Fruit fly (Drosophila melanogaster) whole organism, pupa: ENCODE measurements around the gene alien.

Source experiments
- CG10348 ChIP-seq: fragments of 200-800 bp; sonication (Bioruptor generic); IDR thresholded peaks from 2 replicates; pipeline ENCODE4 v1.3.6; 2022; ENCODE audit warnings: missing biosample characterization, missing genetic modification characterization
- CG12605 ChIP-seq: fragments of 200-800 bp; sonication (Bioruptor generic); IDR thresholded peaks from 2 replicates; pipeline ENCODE4 v1.3.6; 2022; ENCODE audit warnings: missing biosample characterization, missing genetic modification characterization
- CG13204 ChIP-seq: fragments of 200-800 bp; sonication (Bioruptor generic); optimal IDR thresholded peaks from 2 replicates; lab custom pipeline; 2018; ENCODE audit warnings: missing biosample characterization, mild to moderate bottlenecking, missing genetic modification characterization, moderate library complexity
- CG14655 ChIP-seq: fragments of 200-800 bp; sonication (Bioruptor generic); optimal IDR thresholded peaks from 3 replicates; lab custom pipeline; 2017; ENCODE audit warnings: mild to moderate bottlenecking, missing biosample characterization, missing genetic modification reagents, missing genetic modification characterization
- CG15710 ChIP-seq: fragments of 200-800 bp; sonication (Bioruptor generic); optimal IDR thresholded peaks from 2 replicates; lab custom pipeline; 2018; ENCODE audit warnings: missing biosample characterization, mild to moderate bottlenecking, missing genetic modification characterization, moderate library complexity
- CG17806 ChIP-seq: fragments of 200-800 bp; sonication (Bioruptor generic); optimal IDR thresholded peaks from 2 replicates; lab custom pipeline; 2018; ENCODE audit warnings: missing biosample characterization, mild to moderate bottlenecking, missing genetic modification characterization, moderate library complexity
- CG32121 ChIP-seq: fragments of 200-800 bp; sonication (Bioruptor generic); IDR thresholded peaks from 2 replicates; pipeline ENCODE4 v1.3.6; 2022; ENCODE audit warnings: missing biosample characterization, missing genetic modification characterization
- CG34367 ChIP-seq: fragments of 200-800 bp; sonication (Bioruptor generic); optimal IDR thresholded peaks from 2 replicates; lab custom pipeline; 2018; ENCODE audit warnings: missing biosample characterization, mild to moderate bottlenecking, missing genetic modification characterization
- CG4496 ChIP-seq: fragments of 200-800 bp; sonication (Bioruptor generic); IDR thresholded peaks from 3 replicates; pipeline ENCODE4 v1.3.6; 2022; ENCODE audit warnings: missing biosample characterization, missing genetic modification characterization
- CG8159 ChIP-seq: fragments of 200-800 bp; sonication (Bioruptor generic); optimal IDR thresholded peaks from 3 replicates; lab custom pipeline; 2018; ENCODE audit warnings: missing biosample characterization, mild to moderate bottlenecking, missing genetic modification characterization, moderate library complexity
- CG8301 ChIP-seq: fragments of 200-800 bp; sonication (Bioruptor generic); optimal IDR thresholded peaks from 2 replicates; lab custom pipeline; 2018; ENCODE audit warnings: missing biosample characterization, mild to moderate bottlenecking, missing genetic modification characterization
- CG9948 ChIP-seq: fragments of 200-800 bp; sonication (Bioruptor generic); optimal IDR thresholded peaks from 2 replicates; lab custom pipeline; 2018; ENCODE audit warnings: missing biosample characterization, mild to moderate bottlenecking, missing genetic modification characterization, moderate library complexity
- D1 ChIP-seq: fragments of 200-800 bp; sonication (Bioruptor generic); optimal IDR thresholded peaks from 2 replicates; lab custom pipeline; 2018; ENCODE audit warnings: missing biosample characterization, mild to moderate bottlenecking, missing genetic modification characterization, moderate library complexity
- EcR ChIP-seq: fragments of 200-800 bp; sonication (Bioruptor generic); optimal IDR thresholded peaks from 3 replicates; lab custom pipeline; 2019; ENCODE audit warnings: missing biosample characterization, missing genetic modification characterization, mild to moderate bottlenecking, moderate library complexity, missing genetic modification reagents
- Ets98B ChIP-seq: fragments of 200-800 bp; sonication (Bioruptor generic); IDR thresholded peaks from 2 replicates; pipeline ENCODE4 v1.3.6; 2022; ENCODE audit warnings: missing biosample characterization, missing genetic modification characterization
- Pif1A ChIP-seq: fragments of 200-800 bp; sonication (Bioruptor generic); optimal IDR thresholded peaks from 3 replicates; lab custom pipeline; 2016; ENCODE audit warnings: missing biosample characterization, missing genetic modification characterization
- Pif1B ChIP-seq: fragments of 200-800 bp; sonication (Bioruptor generic); optimal IDR thresholded peaks from 3 replicates; lab custom pipeline; 2016; ENCODE audit warnings: missing biosample characterization, missing genetic modification characterization
- Snoo ChIP-seq: fragments of 200-800 bp; sonication (Bioruptor generic); optimal IDR thresholded peaks from 3 replicates; lab custom pipeline; 2017; ENCODE audit warnings: missing biosample characterization, mild to moderate bottlenecking, missing genetic modification characterization, inconsistent platforms
- fd96Ca ChIP-seq: fragments of 200-800 bp; sonication (Bioruptor generic); IDR thresholded peaks from 3 replicates; pipeline ENCODE4 v1.3.6; 2022; ENCODE audit warnings: missing biosample characterization, missing genetic modification characterization
- gl ChIP-seq: fragments of 200-800 bp; sonication (Bioruptor generic); optimal IDR thresholded peaks from 2 replicates; lab custom pipeline; 2018; ENCODE audit warnings: missing biosample characterization, mild to moderate bottlenecking, missing genetic modification characterization
- rn ChIP-seq: fragments of 200-800 bp; sonication (Bioruptor generic); IDR thresholded peaks from 2 replicates; pipeline ENCODE4 v1.3.6; 2022; ENCODE audit warnings: missing biosample characterization, missing genetic modification characterization

The alien gene

DNA sequence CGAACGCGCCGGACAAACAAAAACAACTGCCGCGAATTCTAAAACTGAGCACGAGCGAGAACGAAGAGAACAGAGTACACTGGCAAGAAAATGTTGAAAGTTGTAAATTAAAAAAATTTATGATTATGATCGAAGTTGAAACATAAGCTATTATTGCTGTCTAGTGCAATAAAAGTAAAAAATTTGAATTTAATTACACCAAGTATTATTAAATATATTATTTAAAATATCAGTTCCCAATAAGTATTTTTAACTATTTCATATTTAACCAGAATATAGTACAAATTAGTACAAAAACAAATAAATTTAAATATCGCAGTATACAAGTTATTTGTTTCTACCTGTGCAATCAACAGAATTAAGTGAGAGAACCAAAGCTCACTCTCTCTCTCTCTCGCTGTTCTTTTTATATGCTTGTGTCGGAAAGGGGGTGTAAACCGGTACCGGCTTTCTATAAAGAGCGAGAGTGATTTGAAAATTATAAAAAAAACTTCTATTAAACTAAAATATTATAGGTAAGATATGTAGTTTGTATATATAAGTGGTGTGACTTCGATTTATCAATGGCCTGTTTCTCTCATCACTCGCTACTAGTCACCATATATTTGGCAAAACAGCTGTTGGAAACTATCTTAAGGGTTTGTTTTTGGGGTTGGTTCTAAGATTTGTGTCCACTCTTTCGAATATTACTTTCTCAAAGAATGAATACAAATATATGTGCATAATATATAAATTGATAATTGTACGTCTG lies 45.8 kb downstream of the alien start, which contains the start of gene C1GalTA:
TSS of gene C1GalTA (minus strand) at position 33 of the 751 bp plus-strand sequence.
- TF ChIP-seq CG4496 (peak; percentile 93), Pif1A (GFP tag; lab: Kevin White, UChicago) (peak; percentile 87), gl (tag; lab: Kevin White, UChicago) (peak; percentile 92), fd96Ca (GFP tag; lab: Robert Waterston, UW) (no peak), CG9948 (tag; lab: Kevin White, UChicago) (peak; percentile 100), rn (GFP tag; lab: Robert Waterston, UW) (peak; percentile 94), Pif1B (GFP tag; lab: Kevin White, UChicago) (peak; percentile 93), CG10348 (GFP tag; lab: Robert Waterston, UW) (peak; percentile 88; the same call in 1 of the 2 replicates), Ets98B (GFP tag; lab: Robert Waterston, UW) (peak; percentile 88), EcR (GFP tag; lab: Kevin White, UChicago) (peak; percentile 72), CG17806 (tag; lab: Kevin White, UChicago) (peak; percentile 99), CG13204 (peak; percentile 92), CG34367 (tag; lab: Kevin White, UChicago) (peak; percentile 98), CG8301 (peak; percentile 99), CG14655 (GFP tag; lab: Kevin White, UChicago) (peak; percentile 99), CG15710 (peak; percentile 100), CG8159 (peak; percentile 100), CG12605 (peak; percentile 95), D1 (tag; lab: Kevin White, UChicago) (peak; percentile 100), CG32121 (GFP tag; lab: Robert Waterston, UW) (peak; percentile 96), Snoo (tag; lab: Kevin White, UChicago) (peak; percentile 97)

- no peak for TF ChIP-seq CG10348 (GFP tag; lab: Robert Waterston, UW)
- TF ChIP-seq CG32121 (GFP tag; lab: Robert Waterston, UW), result no peak
- TF ChIP-seq Pif1B (GFP tag; lab: Kevin White, UChicago), result peak; percentile 50
- TF ChIP-seq CG8301, result peak; percentile 26
- peak; percentile 73 for TF ChIP-seq CG14655 (GFP tag; lab: Kevin White, UChicago)
- peak; percentile 20 for TF ChIP-seq CG34367 (tag; lab: Kevin White, UChicago)
- TF ChIP-seq CG12605, result peak; percentile 41; the same call in 1 of the 2 replicates
- no peak for TF ChIP-seq rn (GFP tag; lab: Robert Waterston, UW)
- TF ChIP-seq Snoo (tag; lab: Kevin White, UChicago), result peak; percentile 64
- TF ChIP-seq CG4496, result 0 out of 3 replicates have a peak, but pooled peaks have one; percentile 51
- peak; percentile 75 for TF ChIP-seq CG9948 (tag; lab: Kevin White, UChicago)
- TF ChIP-seq Pif1A (GFP tag; lab: Kevin White, UChicago), result peak; percentile 65
- peak; percentile 62 for TF ChIP-seq CG15710
- TF ChIP-seq CG13204, result no peak
- peak; percentile 27; the same call in 1 of the 2 replicates for TF ChIP-seq Ets98B (GFP tag; lab: Robert Waterston, UW)
- TF ChIP-seq D1 (tag; lab: Kevin White, UChicago), result peak; percentile 51
- peak; percentile 67 for TF ChIP-seq EcR (GFP tag; lab: Kevin White, UChicago)
- no peak for TF ChIP-seq gl (tag; lab: Kevin White, UChicago)
- peak; percentile 80 for TF ChIP-seq CG8159
- TF ChIP-seq CG17806 (tag; lab: Kevin White, UChicago), result peak; percentile 62
- TF ChIP-seq fd96Ca (GFP tag; lab: Robert Waterston, UW), result no peak
These were observed 47.1 kb downstream of the alien start for dm6 chr2L:8949919-8950722.

dm6 chr2L:8948650-8949049 lies 48.5 kb downstream of the alien start:
- TF ChIP-seq fd96Ca (GFP tag; lab: Robert Waterston, UW), result no peak

- TF ChIP-seq CG32121 (GFP tag; lab: Robert Waterston, UW), result no peak
- TF ChIP-seq CG15710, result no peak
- TF ChIP-seq CG10348 (GFP tag; lab: Robert Waterston, UW), result no peak
- no peak for TF ChIP-seq CG13204
- TF ChIP-seq CG17806 (tag; lab: Kevin White, UChicago), result no peak
- TF ChIP-seq CG4496, result no peak
- no peak for TF ChIP-seq fd96Ca (GFP tag; lab: Robert Waterston, UW)
- TF ChIP-seq CG8159, result no peak
These were observed 49.2 kb downstream of the alien start for dm6 chr2L:8947989-8948388.

- TF ChIP-seq CG15710 (no peak), CG34367 (tag; lab: Kevin White, UChicago) (no peak), CG13204 (no peak)
These were observed 50.4 kb downstream of the alien start, which contains the start of gene CG46397 for dm6 chr2L:8946718-8947316. TSS of gene CG46397 (plus strand) at chr2L:8947266.
